Fruit fly (Drosophila melanogaster): Measurements from ENCODE around the gene Cpsf5.

The Cpsf5 gene

DNA sequence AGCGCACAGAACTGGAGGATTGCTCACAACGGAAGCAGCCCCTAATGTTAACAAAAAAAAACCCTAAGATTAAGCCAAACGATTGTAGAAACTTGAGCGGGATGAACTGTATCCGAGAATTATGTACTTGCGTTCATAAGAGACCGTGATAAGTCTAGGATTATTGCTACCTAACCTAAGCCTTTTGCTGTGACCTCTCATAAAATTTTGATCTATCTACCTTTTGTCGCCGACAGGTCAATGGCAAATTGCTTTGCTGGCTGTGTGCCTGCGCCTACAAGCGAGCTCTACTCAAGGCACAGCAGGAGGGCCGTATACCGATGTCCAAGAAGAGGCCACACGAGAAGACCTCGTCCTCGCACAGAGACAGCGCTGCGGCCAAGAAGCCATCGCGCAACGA, 42.2 kb upstream of the Cpsf5 start:
- TF ChIP-seq CG7045 (GFP tag; optimal IDR thresholded peaks at IDR 0.05): no peak
- TF ChIP-seq Crg-1 (GFP tag; optimal IDR thresholded peaks at IDR 0.05): no peak
- TF ChIP-seq cic (GFP tag; optimal IDR thresholded peaks at IDR 0.05): no peak
- TF ChIP-seq cnc (optimal IDR thresholded peaks at IDR 0.05): no peak
- TF ChIP-seq CG5204 (GFP tag; optimal IDR thresholded peaks at IDR 0.05): no peak
- no peak for TF ChIP-seq CG7101 (tag; optimal IDR thresholded peaks at IDR 0.05)
- no peak for TF ChIP-seq toe (GFP tag; optimal IDR thresholded peaks at IDR 0.05)
- TF ChIP-seq tj (GFP tag; optimal IDR thresholded peaks at IDR 0.05): no peak
- TF ChIP-seq Hr96 (GFP tag; optimal IDR thresholded peaks at IDR 0.05): no peak
- TF ChIP-seq CG12768 (GFP tag; optimal IDR thresholded peaks at IDR 0.05): no peak
- TF ChIP-seq CG14711 (tag; optimal IDR thresholded peaks at IDR 0.05): no peak
- TF ChIP-seq kay (GFP tag; ENCODE audit: borderline replicate concordance): no peak
- TF ChIP-seq Mnt (GFP tag; optimal IDR thresholded peaks at IDR 0.05): no peak

DNA sequence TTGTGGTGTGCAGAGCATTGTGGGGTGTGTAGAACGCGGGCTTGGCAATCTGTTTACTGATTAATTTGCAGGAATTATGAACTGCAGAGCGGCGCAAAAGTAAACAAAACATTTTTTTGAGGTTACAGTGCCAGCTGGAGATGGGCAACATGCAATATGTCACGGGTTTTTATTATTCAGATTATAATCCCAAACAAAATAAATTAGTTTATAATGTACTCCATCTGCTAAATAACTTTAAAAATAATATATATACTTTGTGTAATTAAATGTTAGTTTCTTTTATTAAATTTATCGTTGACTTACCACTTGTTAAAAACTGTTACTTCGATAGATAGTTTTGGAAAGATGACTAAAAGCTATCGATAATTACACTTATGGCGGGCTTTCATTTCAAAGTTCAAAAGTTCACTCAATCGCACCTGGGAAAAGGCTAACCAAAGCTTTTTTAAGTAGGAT, 39.9 kb upstream of the Cpsf5 start, which contains the start of gene Fdx1:
Fdx1 (minus strand) TSS at position 332 of the 459 bp plus-strand sequence.
- TF ChIP-seq kay (GFP tag; ENCODE audit: borderline replicate concordance) (peak; percentile 88), CG12768 (GFP tag; optimal IDR thresholded peaks at IDR 0.05) (no peak), CG7101 (tag; optimal IDR thresholded peaks at IDR 0.05) (peak; percentile 61), CG11617 (GFP tag; optimal IDR thresholded peaks at IDR 0.05) (peak; percentile 48), CG7045 (GFP tag; optimal IDR thresholded peaks at IDR 0.05) (no peak), bab1 (GFP tag; optimal IDR thresholded peaks at IDR 0.05) (peak; percentile 56), cnc (optimal IDR thresholded peaks at IDR 0.05) (no peak), CG33017 (tag; optimal IDR thresholded peaks at IDR 0.05) (no peak), Hr96 (GFP tag; optimal IDR thresholded peaks at IDR 0.05) (no peak), CG5204 (GFP tag; optimal IDR thresholded peaks at IDR 0.05) (no peak), pad (GFP tag; optimal IDR thresholded peaks at IDR 0.05) (peak; percentile 18), CG14711 (tag; optimal IDR thresholded peaks at IDR 0.05) (peak; percentile 49), Crg-1 (GFP tag; optimal IDR thresholded peaks at IDR 0.05) (peak; percentile 12), ovo (GFP tag; optimal IDR thresholded peaks at IDR 0.05) (no peak), toe (GFP tag; optimal IDR thresholded peaks at IDR 0.05) (no peak), Clk (GFP tag; optimal IDR thresholded peaks at IDR 0.05) (peak; percentile 22), CG1620 (GFP tag; optimal IDR thresholded peaks at IDR 0.05) (no peak), cic (GFP tag; optimal IDR thresholded peaks at IDR 0.05) (no peak), Mnt (GFP tag; optimal IDR thresholded peaks at IDR 0.05) (peak; percentile 40), tj (GFP tag; optimal IDR thresholded peaks at IDR 0.05) (peak; percentile 88)

DNA sequence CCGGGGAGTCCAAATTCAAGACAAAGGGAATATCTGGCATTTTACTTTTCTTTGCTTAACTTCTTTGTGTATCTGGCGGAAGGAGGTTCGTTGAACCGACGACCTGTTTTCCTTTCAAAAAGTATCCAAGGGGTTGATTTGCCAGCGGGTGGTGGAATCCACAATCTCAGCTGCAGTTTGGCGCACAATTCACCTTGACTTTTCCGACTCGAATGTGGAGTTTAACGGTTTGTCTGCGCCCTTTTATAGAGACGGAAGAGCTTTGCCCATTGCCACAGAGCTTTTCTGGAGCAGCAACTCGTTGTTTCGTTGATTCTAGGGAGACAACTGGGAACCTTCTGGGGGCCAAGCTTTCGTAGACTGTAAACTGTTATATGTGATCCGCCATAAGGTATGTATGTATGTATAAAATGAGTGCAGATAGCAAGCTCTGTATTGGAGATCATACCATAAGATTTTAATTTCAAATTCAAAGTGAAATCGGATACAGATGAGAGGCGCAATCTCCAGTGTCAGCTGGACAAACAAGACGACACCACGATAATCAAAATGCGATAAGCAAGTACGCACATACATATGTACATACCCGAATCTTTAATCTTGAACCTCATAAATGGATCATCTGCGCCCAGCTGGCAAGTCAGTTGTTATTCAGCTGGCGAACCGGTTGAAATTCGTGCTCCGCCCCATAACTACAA, 38.4 kb upstream of the Cpsf5 start, which contains the start of the genes Hsp67Bc, CG4456 and Hsp22:
Hsp67Bc (minus strand) TSS at position 220 of the 698 bp plus-strand sequence.
CG4456 (plus strand) TSS at position 445 of the 698 bp plus-strand sequence.
Hsp22 (plus strand) TSS at position 654 of the 698 bp plus-strand sequence.
- TF ChIP-seq kay (GFP tag; ENCODE audit: borderline replicate concordance): no peak
- TF ChIP-seq ovo (GFP tag; optimal IDR thresholded peaks at IDR 0.05): peak; percentile 19
- peak; percentile 33 for TF ChIP-seq CG12768 (GFP tag; optimal IDR thresholded peaks at IDR 0.05)
- TF ChIP-seq cic (GFP tag; optimal IDR thresholded peaks at IDR 0.05): peak; percentile 39
- no peak for TF ChIP-seq toe (GFP tag; optimal IDR thresholded peaks at IDR 0.05)

DNA sequence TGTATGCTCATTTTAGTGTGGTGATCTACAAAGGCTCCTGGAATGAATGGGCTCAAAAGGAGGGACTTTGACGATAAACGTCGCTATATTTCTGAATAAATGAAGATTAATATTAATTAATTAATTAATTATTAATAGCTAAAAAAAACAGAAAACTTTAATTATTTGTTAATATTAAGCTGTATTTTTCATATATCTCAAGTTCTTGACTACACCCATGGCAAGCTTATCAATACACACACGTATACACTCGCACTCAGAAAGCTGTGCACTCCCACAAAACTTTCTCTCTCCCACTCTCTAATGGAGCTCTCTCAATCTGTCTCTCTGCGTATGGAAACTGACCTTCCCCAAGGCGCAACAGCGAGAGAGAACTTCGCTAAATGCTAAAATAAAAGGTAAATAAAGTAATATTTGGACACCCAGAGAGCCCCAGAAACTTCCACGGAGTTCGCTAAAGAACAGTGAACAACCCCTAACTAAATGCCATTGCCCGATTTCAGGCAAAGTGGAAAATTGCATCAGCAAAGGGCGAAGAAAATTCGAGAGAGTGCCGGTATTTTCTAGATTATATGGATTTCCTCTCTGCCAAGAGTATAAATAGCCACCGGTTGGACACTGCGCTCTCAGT, 37.3 kb upstream of the Cpsf5 start:
- TF ChIP-seq Mnt (GFP tag; optimal IDR thresholded peaks at IDR 0.05): peak; percentile 17
- TF ChIP-seq cnc (optimal IDR thresholded peaks at IDR 0.05): no peak
- no peak for TF ChIP-seq kay (GFP tag; ENCODE audit: borderline replicate concordance)
- TF ChIP-seq CG33017 (tag; optimal IDR thresholded peaks at IDR 0.05): peak; percentile 71
- peak; percentile 35 for TF ChIP-seq tj (GFP tag; optimal IDR thresholded peaks at IDR 0.05)
- TF ChIP-seq cic (GFP tag; optimal IDR thresholded peaks at IDR 0.05): peak; percentile 23
- TF ChIP-seq Clk (GFP tag; optimal IDR thresholded peaks at IDR 0.05): peak; percentile 50
- TF ChIP-seq toe (GFP tag; optimal IDR thresholded peaks at IDR 0.05): no peak
- TF ChIP-seq CG7101 (tag; optimal IDR thresholded peaks at IDR 0.05): peak; percentile 58
- peak; percentile 1 for TF ChIP-seq Crg-1 (GFP tag; optimal IDR thresholded peaks at IDR 0.05)
- peak; percentile 46 for TF ChIP-seq pad (GFP tag; optimal IDR thresholded peaks at IDR 0.05)
- TF ChIP-seq CG1620 (GFP tag; optimal IDR thresholded peaks at IDR 0.05): no peak
- peak; percentile 73 for TF ChIP-seq CG11617 (GFP tag; optimal IDR thresholded peaks at IDR 0.05)
- TF ChIP-seq Hr96 (GFP tag; optimal IDR thresholded peaks at IDR 0.05): no peak
- TF ChIP-seq CG7045 (GFP tag; optimal IDR thresholded peaks at IDR 0.05): peak; percentile 74
- TF ChIP-seq bab1 (GFP tag; optimal IDR thresholded peaks at IDR 0.05): peak; percentile 30
- TF ChIP-seq CG14711 (tag; optimal IDR thresholded peaks at IDR 0.05): peak; percentile 64
- no peak for TF ChIP-seq CG5204 (GFP tag; optimal IDR thresholded peaks at IDR 0.05)
- TF ChIP-seq CG12768 (GFP tag; optimal IDR thresholded peaks at IDR 0.05): peak; percentile 51
- no peak for TF ChIP-seq ovo (GFP tag; optimal IDR thresholded peaks at IDR 0.05)

DNA sequence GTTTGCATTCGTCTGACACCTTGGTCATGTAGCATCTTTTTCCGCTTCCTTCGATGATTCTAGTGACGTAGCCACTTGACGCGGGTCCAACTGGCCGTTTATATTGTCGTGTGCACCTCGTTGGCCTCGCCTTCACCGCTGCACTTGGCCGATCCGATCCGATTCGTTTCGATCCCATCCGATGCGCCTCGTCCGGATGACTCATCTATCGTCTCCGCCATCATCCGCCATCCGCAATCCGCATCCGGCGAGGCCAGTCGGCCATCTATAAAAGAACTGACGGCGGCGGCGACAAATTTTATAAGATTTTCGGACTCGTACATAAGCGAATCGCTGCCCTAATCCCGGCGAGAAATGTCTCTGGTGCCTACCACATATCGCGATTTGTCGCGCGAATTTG, 35.7 kb upstream of the Cpsf5 start, which contains the start of gene CG4461:
CG4461 (plus strand) TSS at position 301 of the 400 bp plus-strand sequence.
- TF ChIP-seq CG7045 (GFP tag; optimal IDR thresholded peaks at IDR 0.05) (no peak), cnc (optimal IDR thresholded peaks at IDR 0.05) (no peak), cic (GFP tag; optimal IDR thresholded peaks at IDR 0.05) (no peak), CG5204 (GFP tag; optimal IDR thresholded peaks at IDR 0.05) (no peak), CG14711 (tag; optimal IDR thresholded peaks at IDR 0.05) (no peak), Crg-1 (GFP tag; optimal IDR thresholded peaks at IDR 0.05) (no peak), Clk (GFP tag; optimal IDR thresholded peaks at IDR 0.05) (no peak), ovo (GFP tag; optimal IDR thresholded peaks at IDR 0.05) (no peak), Hr96 (GFP tag; optimal IDR thresholded peaks at IDR 0.05) (no peak), Mnt (GFP tag; optimal IDR thresholded peaks at IDR 0.05) (no peak), CG7101 (tag; optimal IDR thresholded peaks at IDR 0.05) (no peak), CG12768 (GFP tag; optimal IDR thresholded peaks at IDR 0.05) (no peak), CG33017 (tag; optimal IDR thresholded peaks at IDR 0.05) (no peak)

Data from whole organism, adult.